Fruit fly (Drosophila melanogaster) Kc167 (cell line): Measurements from ENCODE around the gene CG43330.

Experiments used
- insv ChIP-seq: fragments of >200 bp; optimal IDR thresholded peaks from 3 replicates; lab custom pipeline; 2018; ENCODE audit warnings: missing external identifiers
- ttk ChIP-seq: sonication (Bioruptor generic); optimal IDR thresholded peaks from 2 replicates; lab custom pipeline; 2017; ENCODE audit warnings: missing external identifiers

DNA sequence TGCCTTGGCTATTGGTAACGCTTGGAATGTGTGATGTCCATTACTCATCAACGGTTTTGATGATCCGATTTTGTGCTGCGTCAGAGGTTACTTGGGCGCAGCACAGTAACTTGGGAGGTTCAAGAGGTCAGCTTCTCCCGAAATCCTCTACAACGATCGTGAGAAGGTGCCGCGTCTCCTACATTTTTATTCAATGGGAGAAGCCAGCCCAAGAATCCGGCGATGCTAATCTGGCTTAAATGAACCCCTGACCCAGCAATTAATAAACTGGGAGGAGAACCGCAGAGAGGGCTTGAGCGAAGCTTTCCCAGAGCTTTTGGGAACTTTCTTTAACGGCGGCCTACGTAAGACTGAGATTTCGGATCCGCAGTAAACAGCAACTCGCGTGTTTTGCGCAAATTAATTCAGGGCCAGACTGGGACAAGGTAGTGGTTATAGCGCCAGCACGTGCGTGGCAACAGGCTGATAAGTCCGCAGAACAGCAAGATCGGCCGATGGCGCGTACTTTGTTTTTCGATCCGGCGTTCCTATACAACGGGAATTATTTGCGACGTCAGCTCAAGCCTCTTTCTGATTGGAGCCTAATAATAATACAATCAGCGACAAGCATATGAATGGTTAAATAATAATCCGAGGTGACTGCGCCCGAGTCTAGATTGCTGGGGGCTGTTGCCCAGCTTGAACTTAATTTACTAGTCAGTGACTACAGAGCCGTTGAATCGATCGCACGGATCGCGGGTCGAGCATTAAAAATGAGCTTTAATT, 30.0 kb downstream of the CG43330 start, which contains the start of gene CG11425:
- TF ChIP-seq insv (lab: Kevin White, UChicago): no peak
- no peak for TF ChIP-seq ttk
